Worm (Caenorhabditis elegans) whole organism, dauer: ENCODE measurements around the gene oac-48.
"Not testable (repeated sequence)": the region's sequence is repeated elsewhere in the genome, so short reads cannot be mapped to it uniquely, and the experiment has no call there.

Experiments
- unc-62 ChIP-seq: sonication (generic microtip); optimal IDR thresholded peaks from 2 replicates; lab custom pipeline; 2017; ENCODE audit warnings: missing biosample characterization, missing genetic modification reagents, missing genetic modification characterization

oac-48 gene

DNA sequence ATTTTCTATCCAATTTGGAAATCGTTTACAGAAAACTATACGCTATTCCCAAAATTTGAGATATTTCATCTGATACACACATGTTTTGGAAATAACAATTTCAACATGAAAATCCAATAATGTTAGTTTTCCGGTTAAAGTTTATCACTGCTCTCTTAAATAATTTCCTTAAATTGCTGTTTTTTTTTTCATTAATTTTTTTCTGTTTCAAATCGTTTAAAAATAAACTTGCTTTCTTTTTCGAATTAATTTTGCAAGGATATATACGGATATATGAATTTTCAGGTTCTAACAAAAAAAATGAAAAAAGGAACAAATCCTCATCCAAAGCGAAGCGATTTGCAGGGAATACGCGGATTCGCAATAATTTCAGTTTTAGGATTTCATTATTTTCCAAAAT lies at the start of gene oac-48:
Gene oac-48 (plus strand): TSS at position 301 of the 400 bp plus-strand sequence.
- no peak for TF ChIP-seq unc-62 (GFP tag; lab: Kevin White, UChicago)

ce11 chrIV:13626469-13626868 lies 47.1 kb upstream of the oac-48 start, which contains the start of gene sru-21:
Gene sru-21, plus strand, starts transcription at chrIV:13626769.
- no peak for TF ChIP-seq unc-62 (GFP tag; lab: Kevin White, UChicago)

DNA sequence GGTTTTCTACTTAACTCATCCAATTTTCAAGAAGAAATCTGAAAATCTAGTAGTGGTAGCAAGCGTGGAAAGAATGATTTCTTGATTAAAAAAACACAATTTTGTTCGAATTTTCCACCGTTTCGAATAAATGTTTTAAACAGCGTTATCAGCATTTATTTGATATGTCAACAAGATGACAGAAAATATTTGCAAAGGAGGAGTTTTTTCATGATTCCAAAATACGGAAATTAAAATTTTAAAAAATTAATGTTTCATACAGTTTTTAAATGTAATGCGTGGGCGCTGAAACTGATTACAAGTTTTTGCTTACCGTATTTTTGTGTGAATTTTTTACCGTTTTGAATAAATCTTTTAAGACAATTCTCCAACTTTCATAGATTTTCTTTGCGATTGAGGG lies 41.0 kb upstream of the oac-48 start:
- no peak for TF ChIP-seq unc-62 (GFP tag; lab: Kevin White, UChicago)

DNA sequence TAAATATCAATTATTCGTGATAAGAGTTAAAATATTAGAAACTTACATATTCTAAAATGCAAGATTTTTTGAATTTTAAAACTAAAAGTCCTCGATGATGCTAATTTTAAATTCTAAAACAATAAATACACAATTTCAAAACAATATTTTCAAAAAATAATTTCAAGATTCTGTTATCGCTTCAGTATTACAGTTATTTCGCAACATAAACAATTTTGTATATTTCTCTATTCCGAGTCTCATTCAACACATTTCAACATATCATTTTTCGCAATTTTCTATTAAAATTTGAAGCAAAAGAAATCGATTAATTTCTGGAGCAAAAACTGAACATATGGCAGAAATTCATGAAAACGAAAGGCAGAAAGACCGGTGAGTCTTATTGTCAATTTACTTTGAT lies 40.4 kb upstream of the oac-48 start, which contains the start of gene fbxa-98:
Gene fbxa-98 (plus strand): TSS at position 243 of the 400 bp plus-strand sequence.
- no peak for TF ChIP-seq unc-62 (GFP tag; lab: Kevin White, UChicago)

DNA sequence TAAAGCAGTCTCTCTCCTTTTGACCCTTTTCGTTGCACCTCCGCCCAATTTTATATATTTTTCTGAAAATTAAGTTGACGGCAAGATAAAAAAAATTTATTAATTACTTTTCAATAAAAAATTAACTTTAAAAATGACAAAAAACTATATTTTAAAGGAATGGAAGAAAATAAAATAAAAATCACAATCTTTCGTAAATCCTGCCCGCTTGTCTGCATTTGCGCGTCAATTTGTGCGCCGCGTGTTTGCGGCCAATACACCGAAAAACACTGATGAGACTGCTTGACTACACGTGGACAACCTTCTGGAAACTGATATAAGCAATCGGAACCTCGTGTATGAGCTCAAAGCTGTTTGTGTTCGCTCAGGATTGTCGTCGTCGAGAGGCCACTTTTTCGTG lies 36.6 kb upstream of the oac-48 start, which contains the start of gene C08F11.7:
Gene C08F11.7 (plus strand): TSS at position 301 of the 400 bp plus-strand sequence.
- TF ChIP-seq unc-62 (GFP tag; lab: Kevin White, UChicago) = no peak

DNA sequence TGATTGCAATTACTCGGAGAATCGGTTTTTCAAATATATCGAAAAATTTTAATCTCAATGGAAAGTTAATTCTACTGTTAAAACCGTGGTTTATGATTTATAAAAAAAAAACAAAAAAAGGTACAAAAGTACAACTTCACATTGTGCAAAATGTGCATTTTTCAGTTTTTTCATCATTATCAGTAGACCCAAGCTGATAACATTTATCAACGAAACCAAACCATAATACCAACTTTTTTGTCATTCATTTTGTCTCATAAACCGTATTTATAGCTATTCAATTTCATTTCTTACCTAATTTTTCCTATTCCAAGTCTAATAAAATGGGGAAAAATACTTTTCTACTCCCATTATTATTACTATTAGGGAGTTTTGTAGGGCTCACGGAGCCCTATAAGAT lies 34.6 kb upstream of the oac-48 start, which contains the start of gene ugt-22:
Gene ugt-22 (plus strand): TSS at position 234 of the 400 bp plus-strand sequence.
- no peak for TF ChIP-seq unc-62 (GFP tag; lab: Kevin White, UChicago)

DNA sequence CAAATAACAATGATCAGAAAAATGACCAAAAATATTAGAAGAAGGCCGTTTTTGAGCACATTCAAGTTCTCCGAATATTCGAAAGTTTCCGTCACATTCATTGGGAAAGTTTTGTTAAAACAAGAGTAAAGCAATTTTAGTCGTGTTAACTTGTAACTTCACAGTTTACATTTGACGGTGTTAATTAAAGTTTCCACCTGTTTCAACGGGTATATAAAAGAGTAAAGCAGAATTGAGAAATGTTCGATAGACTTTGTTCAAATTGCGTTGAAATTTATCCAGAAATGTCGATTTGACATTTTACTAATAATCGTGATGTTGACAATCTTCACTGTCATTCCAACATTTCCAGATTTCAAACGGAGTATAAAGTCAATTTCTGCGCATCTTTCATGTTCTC lies 27.8 kb upstream of the oac-48 start, which contains the start of gene srz-29:
Gene srz-29 (minus strand): TSS at position 101 of the 400 bp plus-strand sequence.
- no peak for TF ChIP-seq unc-62 (GFP tag; lab: Kevin White, UChicago)

DNA sequence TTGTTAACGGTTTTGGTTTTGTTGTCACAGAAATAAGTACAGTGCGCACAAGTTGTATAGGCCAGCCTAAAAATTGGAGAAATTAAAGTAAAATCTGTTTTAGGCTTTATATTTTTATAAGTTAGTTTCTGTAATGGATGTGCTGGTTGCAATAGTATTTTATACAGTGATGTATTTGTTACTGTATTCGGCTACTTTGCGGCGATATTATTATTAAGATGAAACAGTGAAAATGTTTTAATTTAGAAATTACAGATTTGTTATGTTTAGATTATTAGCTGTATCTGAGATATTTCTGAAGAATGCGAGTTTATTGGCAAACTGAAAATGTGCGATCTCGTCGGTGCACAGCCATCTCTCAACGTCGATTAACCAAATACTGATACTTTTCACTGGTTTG lies 26.0 kb upstream of the oac-48 start, which contains the start of gene ule-4:
Gene ule-4 (minus strand): TSS at position 101 of the 400 bp plus-strand sequence.
- no peak for TF ChIP-seq unc-62 (GFP tag; lab: Kevin White, UChicago)

DNA sequence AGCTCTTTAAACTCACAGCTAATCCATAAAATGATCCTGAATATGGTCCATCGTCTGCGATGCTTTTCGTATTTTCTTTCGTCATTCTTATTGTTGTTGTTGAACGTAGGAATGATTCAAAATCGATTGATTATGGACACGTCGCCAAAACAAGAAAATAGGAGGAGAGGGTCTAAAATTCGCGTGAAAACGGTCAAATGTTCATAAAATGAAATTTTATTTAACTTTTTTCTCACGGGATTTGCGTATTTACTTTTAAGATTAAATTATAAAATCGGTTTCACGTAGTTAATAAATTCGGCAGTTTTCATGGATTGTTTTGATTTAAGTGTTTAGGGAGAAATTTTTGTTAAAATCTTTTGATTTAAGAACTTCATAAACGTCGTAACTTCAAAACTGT lies 24.5 kb upstream of the oac-48 start, which contains the start of gene C08F11.10:
Gene C08F11.10 (minus strand): TSS at position 101 of the 400 bp plus-strand sequence.
- no peak for TF ChIP-seq unc-62 (GFP tag; lab: Kevin White, UChicago)

DNA sequence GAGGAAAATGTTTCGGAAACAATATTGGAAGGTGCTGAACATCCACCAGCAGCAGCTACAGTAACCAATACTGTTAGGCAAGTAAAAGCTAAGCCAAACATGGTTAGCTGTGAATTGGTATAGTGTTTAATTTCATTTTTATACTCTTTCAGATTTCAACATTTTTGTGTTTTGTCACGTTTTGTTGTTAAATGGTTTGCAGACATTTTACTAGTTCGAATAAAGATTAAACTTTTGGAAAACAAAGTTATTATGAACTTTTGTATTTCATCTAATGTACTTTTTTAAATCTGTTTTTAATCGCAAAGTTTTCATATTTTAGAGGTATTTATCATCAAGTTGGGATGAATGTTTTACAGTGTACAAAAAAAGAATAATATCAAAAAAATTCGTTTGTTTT lies 23.4 kb upstream of the oac-48 start, which contains the start of gene C08F11.17:
Gene C08F11.17 (minus strand): TSS at position 101 of the 400 bp plus-strand sequence.
- no peak for TF ChIP-seq unc-62 (GFP tag; lab: Kevin White, UChicago)

- TF ChIP-seq unc-62 (GFP tag; lab: Kevin White, UChicago) = not testable (repeated sequence)
These were observed 22.2 kb upstream of the oac-48 start, which contains the start of gene C08F11.12 for ce11 chrIV:13651411-13651810. Gene C08F11.12, minus strand, starts transcription at chrIV:13651511.

- not testable (repeated sequence) for TF ChIP-seq unc-62 (GFP tag; lab: Kevin White, UChicago)
These were observed 21.6 kb upstream of the oac-48 start, which contains the start of gene Y45F10C.6 for ce11 chrIV:13652023-13652422. Gene Y45F10C.6, plus strand, starts transcription at chrIV:13652323.

ce11 chrIV:13659449-13659848 lies 14.2 kb upstream of the oac-48 start, which contains the start of gene Y45F10C.1:
Gene Y45F10C.1, minus strand, starts transcription at chrIV:13659549.
- not testable (repeated sequence) for TF ChIP-seq unc-62 (GFP tag; lab: Kevin White, UChicago)

DNA sequence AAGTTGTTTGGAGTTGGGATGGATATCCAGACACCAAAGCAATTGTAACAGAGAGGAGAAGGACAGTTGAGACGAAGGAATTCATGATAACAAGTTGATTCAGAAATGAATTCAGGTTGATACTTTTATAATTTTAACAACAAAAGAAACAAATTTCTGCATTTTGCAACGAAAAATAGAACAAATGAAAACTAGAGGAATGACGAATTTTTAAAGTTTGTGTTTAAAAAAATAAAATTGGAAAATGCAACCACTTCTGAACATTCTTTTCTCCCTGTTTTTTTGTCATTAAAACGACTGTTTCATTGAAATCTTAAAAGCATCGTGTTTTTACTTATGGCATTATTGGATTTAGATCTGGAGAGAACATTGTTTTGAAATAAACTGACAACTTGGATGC lies 11.0 kb upstream of the oac-48 start, which contains the start of gene Y45F10C.2:
Gene Y45F10C.2 (minus strand): TSS at position 101 of the 400 bp plus-strand sequence.
- not testable (repeated sequence) for TF ChIP-seq unc-62 (GFP tag; lab: Kevin White, UChicago)

- no peak for TF ChIP-seq unc-62 (GFP tag; lab: Kevin White, UChicago)
These were observed 9.5 kb upstream of the oac-48 start, which contains the start of gene Y45F10C.4 for ce11 chrIV:13664090-13664489. Gene Y45F10C.4, minus strand, starts transcription at chrIV:13664190.

- no peak for TF ChIP-seq unc-62 (GFP tag; lab: Kevin White, UChicago)
These were observed 8.5 kb upstream of the oac-48 start for ce11 chrIV:13665073-13665472.
